Worm (Caenorhabditis elegans) whole organism, L3 larva: ENCODE measurements around the gene Y54G11A.19.

Source experiments
- eor-1 ChIP-seq, 2 experiments: fragments of 150-350 bp; optimal IDR thresholded peaks; 2 replicates each; lab custom pipeline; 2014 to 2018; ENCODE audit warnings: missing biosample characterization in 2 of 2, missing genetic modification characterization in 2 of 2
- fkh-2 ChIP-seq: fragments of 150-350 bp; optimal IDR thresholded peaks from 2 replicates; lab custom pipeline; 2014; ENCODE audit warnings: missing biosample characterization, missing genetic modification reagents, missing genetic modification characterization
- fos-1 ChIP-seq: fragments of 150-350 bp; optimal IDR thresholded peaks from 2 replicates; lab custom pipeline; 2014; ENCODE audit warnings: missing biosample characterization, missing genetic modification characterization
- jun-1 ChIP-seq: fragments of 150-350 bp; optimal IDR thresholded peaks from 2 replicates; lab custom pipeline; 2014; ENCODE audit warnings: missing biosample characterization, missing genetic modification reagents, missing genetic modification characterization
- nhr-11 ChIP-seq: fragments of 150-350 bp; optimal IDR thresholded peaks from 2 replicates; lab custom pipeline; 2014; ENCODE audit warnings: missing biosample characterization, missing genetic modification characterization
- nhr-237 ChIP-seq: fragments of 150-350 bp; optimal IDR thresholded peaks from 2 replicates; lab custom pipeline; 2014; ENCODE audit warnings: missing biosample characterization, missing genetic modification characterization
- nhr-76 ChIP-seq: fragments of 150-350 bp; sonication (generic microtip); optimal IDR thresholded peaks from 5 replicates; lab custom pipeline; 2014; ENCODE audit warnings: missing biosample characterization, missing genetic modification characterization
- nhr-77 ChIP-seq: fragments of 150-350 bp; optimal IDR thresholded peaks from 2 replicates; lab custom pipeline; 2014; ENCODE audit warnings: missing biosample characterization, missing genetic modification characterization
- pha-4 ChIP-seq: fragments of 150-350 bp; optimal IDR thresholded peaks from 2 replicates; lab custom pipeline; 2014; ENCODE audit warnings: missing biosample characterization, missing genetic modification reagents, missing genetic modification characterization
- unc-62 ChIP-seq: fragments of 150-350 bp; sonication (generic microtip); optimal IDR thresholded peaks from 4 replicates; lab custom pipeline; 2014; ENCODE audit warnings: missing biosample characterization, missing genetic modification reagents, missing genetic modification characterization
- ztf-11 ChIP-seq: fragments of 150-350 bp; optimal IDR thresholded peaks from 2 replicates; lab custom pipeline; 2014; ENCODE audit warnings: missing biosample characterization, missing genetic modification characterization
- ztf-4 ChIP-seq: fragments of 150-350 bp; optimal IDR thresholded peaks from 2 replicates; lab custom pipeline; 2014; ENCODE audit warnings: missing biosample characterization, missing genetic modification characterization

DNA sequence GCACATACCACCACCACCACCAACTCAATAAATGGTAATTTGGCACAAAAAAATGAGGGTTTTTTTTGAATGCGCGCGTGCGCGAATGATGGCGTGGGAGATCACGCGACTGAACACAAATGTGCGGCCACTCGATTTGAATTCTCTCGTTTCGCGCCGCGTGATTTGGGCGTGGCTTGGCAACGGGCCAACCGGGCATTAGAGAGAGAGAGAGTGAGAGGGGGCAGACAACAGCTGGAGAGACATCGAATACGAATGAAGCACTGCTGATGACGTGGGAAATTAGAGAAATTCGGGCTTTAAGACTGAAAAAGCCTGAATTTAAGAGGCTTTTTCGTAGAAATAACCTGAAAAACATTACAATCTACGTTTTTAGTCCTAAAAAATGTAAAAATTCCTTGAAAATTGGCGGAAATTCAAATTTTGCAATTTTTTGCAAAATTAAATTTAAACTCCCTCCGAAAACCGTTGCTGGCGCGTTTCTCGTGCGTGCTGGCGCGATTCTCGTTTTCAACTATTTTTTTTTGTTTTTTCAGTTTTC lies 5.2 kb downstream of the Y54G11A.19 start:
- TF ChIP-seq nhr-237 (tag; lab: Kevin White, UChicago) (no peak), fkh-2 (tag; lab: Kevin White, UChicago) (peak; percentile 5), jun-1 (tag; lab: Kevin White, UChicago) (peak; percentile 78), pha-4 (tag; lab: Kevin White, UChicago) (peak; percentile 66), nhr-77 (tag; lab: Kevin White, UChicago) (peak; percentile 84), nhr-11 (tag; lab: Kevin White, UChicago) (peak; percentile 43), ztf-4 (tag; lab: Kevin White, UChicago) (no peak), eor-1 (tag; optimal IDR thresholded peaks at IDR 0.05; lab: Kevin White, UChicago) (peak in 1 of 2 experiments; percentile 51), nhr-76 (tag; lab: Kevin White, UChicago) (no peak), unc-62 (GFP tag; lab: Kevin White, UChicago) (peak; percentile 39), fos-1 (tag; lab: Kevin White, UChicago) (no peak), ztf-11 (tag; lab: Kevin White, UChicago) (no peak)
